Worm (Caenorhabditis elegans): ENCODE data around the gene C23G10.11.

DNA sequence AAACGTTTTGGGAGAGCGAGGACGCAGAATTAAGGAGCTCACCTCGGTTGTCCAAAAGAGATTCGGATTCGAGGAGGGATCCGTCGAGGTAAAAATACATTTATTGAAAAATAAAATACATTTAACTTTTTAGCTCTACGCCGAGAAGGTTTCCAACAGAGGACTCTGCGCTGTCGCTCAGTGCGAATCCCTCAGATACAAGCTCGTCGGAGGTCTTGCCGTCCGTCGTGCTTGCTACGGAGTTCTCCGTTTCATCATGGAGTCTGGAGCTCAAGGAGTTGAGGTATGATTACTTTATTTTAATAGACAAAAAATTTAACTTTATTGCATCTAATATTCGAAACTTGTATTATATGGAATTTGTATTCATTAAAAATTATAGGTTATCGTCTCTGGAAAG lies 8.3 kb downstream of the C23G10.11 start:
- no peak for TF ChIP-seq nhr-25 (tag; optimal IDR thresholded peaks at IDR 0.05; ENCODE audit: borderline replicate concordance, insufficient read depth)
- no peak for TF ChIP-seq ama-1 (optimal IDR thresholded peaks at IDR 0.05)
- TF ChIP-seq skn-1 (tag; optimal IDR thresholded peaks at IDR 0.05) = no peak
- no peak for TF ChIP-seq nhr-77 (tag; optimal IDR thresholded peaks at IDR 0.05)
- TF ChIP-seq dve-1 (tag; optimal IDR thresholded peaks at IDR 0.05; ENCODE audit: insufficient read depth) = no peak
- no peak for TF ChIP-seq nhr-28 (tag; optimal IDR thresholded peaks at IDR 0.05)
- TF ChIP-seq nhr-42 (GFP tag; IDR thresholded peaks at IDR 0.05) = no peak
- no peak for TF ChIP-seq ZK546.5 (tag; optimal IDR thresholded peaks at IDR 0.05)
- TF ChIP-seq dmd-6 (GFP tag; IDR thresholded peaks at IDR 0.05) = no peak
